Fruit fly (Drosophila melanogaster) Kc167 (cell line): Measurements from ENCODE around the gene sens-2.

Source experiments
- Myc ChIP-seq: fragments of >200 bp; optimal IDR thresholded peaks from 2 replicates; lab custom pipeline; 2017; ENCODE audit warnings: missing external identifiers
- Sin3A ChIP-seq: fragments of >200 bp; optimal IDR thresholded peaks from 2 replicates; lab custom pipeline; 2018; ENCODE audit warnings: missing external identifiers
- h ChIP-seq: fragments of >200 bp; optimal IDR thresholded peaks from 3 replicates; lab custom pipeline; 2018; ENCODE audit warnings: missing external identifiers
- insv ChIP-seq: fragments of >200 bp; optimal IDR thresholded peaks from 3 replicates; lab custom pipeline; 2018; ENCODE audit warnings: missing external identifiers
- ttk ChIP-seq: sonication (Bioruptor generic); optimal IDR thresholded peaks from 2 replicates; lab custom pipeline; 2017; ENCODE audit warnings: missing external identifiers

DNA sequence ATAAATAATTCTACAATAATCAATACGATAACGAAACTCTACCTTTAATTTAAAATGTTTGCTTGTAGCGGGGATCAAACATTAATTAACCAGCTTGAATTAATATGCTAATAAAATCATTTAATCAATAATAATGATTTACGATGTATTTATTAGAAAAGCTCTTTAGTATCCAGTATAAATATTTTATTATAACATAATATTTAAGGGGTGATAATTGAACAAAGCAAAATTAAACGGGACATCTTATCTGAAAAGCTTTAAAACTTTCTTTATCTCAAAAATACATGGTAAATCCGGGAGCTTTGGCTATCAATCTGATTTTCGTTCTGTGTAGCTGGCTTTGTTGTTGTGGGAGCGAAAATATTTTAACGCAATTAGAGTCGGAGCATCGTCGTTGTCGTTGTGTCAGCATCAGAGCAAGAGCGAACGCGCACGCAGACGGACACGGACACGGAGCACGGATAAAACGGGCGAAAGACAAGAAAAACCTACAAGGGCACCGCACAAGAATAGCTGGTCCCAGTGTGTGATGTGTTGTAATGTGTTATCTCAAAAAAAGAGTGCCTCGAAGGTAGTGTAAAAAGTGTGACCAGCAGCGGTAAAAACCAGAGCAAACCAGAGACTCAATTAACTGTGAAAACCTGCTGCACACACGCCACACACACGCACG lies 52.9 kb downstream of the sens-2 start, which contains the start of gene Nlg2:
- TF ChIP-seq insv (no peak), Myc (lab: Kevin White, UChicago) (no peak), h (no peak), ttk (no peak), Sin3A (lab: Kevin White, UChicago) (no peak)
